Worm (Caenorhabditis elegans) whole organism, L2 larva: ENCODE data around the gene kynu-1.
A peak's percentile ranks its signal among the peaks of the same experiment; 100 is the strongest.

Source experiments
- C34F6.9 ChIP-seq: fragments of 150-350 bp; optimal IDR thresholded peaks from 2 replicates; lab custom pipeline; 2014; ENCODE audit warnings: missing biosample characterization, missing genetic modification characterization
- F13H6.1 ChIP-seq: sonication (generic microtip); optimal IDR thresholded peaks from 2 replicates; lab custom pipeline; 2016; ENCODE audit warnings: missing genetic modification characterization, missing compliant biosample characterization
- Y55F3AM.14 ChIP-seq: fragments of 200-800 bp; sonication (Bioruptor generic); optimal IDR thresholded peaks from 2 replicates; lab custom pipeline; 2018; ENCODE audit warnings: mild to moderate bottlenecking, missing genetic modification characterization, missing compliant biosample characterization
- ZK546.5 ChIP-seq: sonication (generic microtip); optimal IDR thresholded peaks from 2 replicates; lab custom pipeline; 2017; ENCODE audit warnings: missing biosample characterization, missing genetic modification characterization
- alr-1 ChIP-seq: fragments of 150-350 bp; optimal IDR thresholded peaks from 2 replicates; lab custom pipeline; 2014; ENCODE audit warnings: missing biosample characterization, missing genetic modification characterization
- aly-2 ChIP-seq: fragments of 150-350 bp; optimal IDR thresholded peaks from 2 replicates; lab custom pipeline; 2014; ENCODE audit warnings: missing biosample characterization, missing genetic modification characterization
- ceh-16 ChIP-seq: fragments of 150-350 bp; optimal IDR thresholded peaks from 2 replicates; lab custom pipeline; 2014; ENCODE audit warnings: missing biosample characterization, missing genetic modification characterization
- ceh-82 ChIP-seq: fragments of 150-350 bp; optimal IDR thresholded peaks from 2 replicates; lab custom pipeline; 2014; ENCODE audit warnings: missing biosample characterization, missing genetic modification characterization
- crh-2 ChIP-seq: sonication (generic microtip); optimal IDR thresholded peaks from 2 replicates; lab custom pipeline; 2017; ENCODE audit warnings: missing biosample characterization, missing genetic modification characterization
- dmd-4 ChIP-seq: sonication (generic microtip); optimal IDR thresholded peaks from 2 replicates; lab custom pipeline; 2017; ENCODE audit warnings: missing biosample characterization, missing genetic modification characterization
- elt-1 ChIP-seq: fragments of 150-350 bp; optimal IDR thresholded peaks from 2 replicates; lab custom pipeline; 2014; ENCODE audit warnings: missing biosample characterization, missing genetic modification characterization
- elt-3 ChIP-seq: sonication (generic microtip); optimal IDR thresholded peaks from 2 replicates; lab custom pipeline; 2017; ENCODE audit warnings: missing biosample characterization, missing genetic modification characterization
- fos-1 ChIP-seq: fragments of 150-350 bp; optimal IDR thresholded peaks from 2 replicates; lab custom pipeline; 2014; ENCODE audit warnings: missing biosample characterization, missing genetic modification characterization
- gmeb-1 ChIP-seq: fragments of 150-350 bp; optimal IDR thresholded peaks from 2 replicates; lab custom pipeline; 2014; ENCODE audit warnings: missing biosample characterization, missing genetic modification characterization
- lin-11 ChIP-seq: fragments of 150-350 bp; sonication (generic microtip); optimal IDR thresholded peaks from 2 replicates; lab custom pipeline; 2014; ENCODE audit warnings: missing biosample characterization, missing genetic modification characterization, inconsistent platforms, mixed read lengths
- lin-13 ChIP-seq: fragments of 150-350 bp; optimal IDR thresholded peaks from 2 replicates; lab custom pipeline; 2014; ENCODE audit warnings: missing biosample characterization, missing genetic modification reagents, missing genetic modification characterization
- lin-39 ChIP-seq: fragments of 150-350 bp; optimal IDR thresholded peaks from 2 replicates; lab custom pipeline; 2014; ENCODE audit warnings: missing biosample characterization, missing genetic modification reagents, missing genetic modification characterization
- mab-5 ChIP-seq: fragments of 150-350 bp; optimal IDR thresholded peaks from 2 replicates; lab custom pipeline; 2014; ENCODE audit warnings: missing biosample characterization, missing genetic modification characterization
- mbf-1 ChIP-seq: sonication (generic microtip); optimal IDR thresholded peaks from 2 replicates; lab custom pipeline; 2017; ENCODE audit warnings: missing biosample characterization, missing genetic modification characterization
- nhr-11 ChIP-seq: fragments of 150-350 bp; optimal IDR thresholded peaks from 2 replicates; lab custom pipeline; 2014; ENCODE audit warnings: missing biosample characterization, missing genetic modification characterization
- nhr-12 ChIP-seq: fragments of 150-350 bp; optimal IDR thresholded peaks from 2 replicates; lab custom pipeline; 2014; ENCODE audit warnings: missing biosample characterization, missing genetic modification characterization
- nhr-129 ChIP-seq: fragments of 150-350 bp; optimal IDR thresholded peaks from 2 replicates; lab custom pipeline; 2014; ENCODE audit warnings: missing biosample characterization, missing genetic modification characterization
- nhr-21 ChIP-seq: fragments of 150-350 bp; optimal IDR thresholded peaks from 2 replicates; lab custom pipeline; 2014; ENCODE audit warnings: missing biosample characterization, missing genetic modification characterization
- nhr-23 ChIP-seq: fragments of 150-350 bp; optimal IDR thresholded peaks from 2 replicates; lab custom pipeline; 2014; ENCODE audit warnings: missing biosample characterization, missing genetic modification reagents, missing genetic modification characterization
- nhr-237 ChIP-seq: fragments of 150-350 bp; optimal IDR thresholded peaks from 2 replicates; lab custom pipeline; 2014; ENCODE audit warnings: missing biosample characterization, missing genetic modification characterization
- nhr-25 ChIP-seq: fragments of 150-350 bp; sonication (generic microtip); optimal IDR thresholded peaks from 3 replicates; lab custom pipeline; 2014; ENCODE audit warnings: missing biosample characterization, missing genetic modification characterization
- nhr-77 ChIP-seq: fragments of 150-350 bp; optimal IDR thresholded peaks from 2 replicates; lab custom pipeline; 2014; ENCODE audit warnings: missing biosample characterization, missing genetic modification characterization
- peb-1 ChIP-seq: fragments of 150-350 bp; optimal IDR thresholded peaks from 2 replicates; lab custom pipeline; 2014; ENCODE audit warnings: missing biosample characterization, missing genetic modification characterization
- sem-4 ChIP-seq: fragments of 150-350 bp; optimal IDR thresholded peaks from 2 replicates; lab custom pipeline; 2014; ENCODE audit warnings: missing biosample characterization, missing genetic modification reagents, missing genetic modification characterization
- skn-1 ChIP-seq: sonication (generic microtip); optimal IDR thresholded peaks from 2 replicates; lab custom pipeline; 2017; ENCODE audit warnings: missing biosample characterization, missing genetic modification characterization
- sma-3 ChIP-seq: sonication (generic microtip); optimal IDR thresholded peaks from 2 replicates; lab custom pipeline; 2016; ENCODE audit warnings: missing genetic modification reagents, missing genetic modification characterization, missing compliant biosample characterization
- sma-9 ChIP-seq, 2 experiments: fragments of 150-350 bp in 1 of 2; sonication (generic microtip) in 1 of 2; optimal IDR thresholded peaks; 2 replicates each; lab custom pipeline; 2014 to 2016; ENCODE audit warnings: missing genetic modification characterization in 2 of 2, mild to moderate bottlenecking in 1 of 2, missing biosample characterization in 1 of 2, missing compliant biosample characterization in 1 of 2, missing genetic modification reagents in 1 of 2, moderate library complexity in 1 of 2
- snpc-4 ChIP-seq: fragments of 150-350 bp; optimal IDR thresholded peaks from 2 replicates; lab custom pipeline; 2014; ENCODE audit warnings: missing biosample characterization, missing genetic modification characterization
- unc-55 ChIP-seq: fragments of 150-350 bp; sonication (generic microtip); optimal IDR thresholded peaks from 3 replicates; lab custom pipeline; 2014; ENCODE audit warnings: missing biosample characterization, missing genetic modification reagents, missing genetic modification characterization
- zag-1 ChIP-seq: fragments of 150-350 bp; optimal IDR thresholded peaks from 2 replicates; lab custom pipeline; 2014; ENCODE audit warnings: missing biosample characterization, missing genetic modification characterization
- ztf-4 ChIP-seq: fragments of 150-350 bp; optimal IDR thresholded peaks from 2 replicates; lab custom pipeline; 2014; ENCODE audit warnings: missing biosample characterization, missing genetic modification characterization

Gene kynu-1

DNA sequence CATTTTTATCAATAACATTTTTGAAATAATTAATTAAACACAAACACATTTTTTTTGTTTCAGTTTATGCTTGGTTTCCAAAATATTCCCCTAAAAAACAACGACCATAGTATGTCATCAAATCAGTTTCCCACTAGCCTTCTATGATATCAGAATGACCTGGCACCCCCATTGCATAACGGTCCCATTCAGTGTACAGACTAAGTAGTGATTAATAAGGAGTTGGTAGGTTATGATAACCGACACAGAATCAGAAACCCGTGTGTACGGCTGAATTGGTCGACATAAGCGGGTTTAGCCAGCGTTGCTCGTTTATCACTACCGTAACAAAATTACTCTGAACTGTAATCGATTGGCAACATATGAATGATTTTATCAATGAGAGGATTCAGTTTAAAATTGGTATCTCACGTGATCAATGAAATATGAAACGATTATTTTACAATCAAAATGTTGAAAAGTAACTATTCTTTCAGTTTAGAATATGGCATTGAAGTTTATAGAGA, 48.3 kb upstream of the kynu-1 start:
- TF ChIP-seq sem-4 (tag; lab: Kevin White, UChicago) (no peak), elt-1 (tag; lab: Kevin White, UChicago) (no peak), lin-13 (GFP tag; lab: Kevin White, UChicago) (no peak), sma-3 (GFP tag; lab: Kevin White, UChicago) (no peak), ZK546.5 (tag; lab: Kevin White, UChicago) (no peak), unc-55 (GFP tag; lab: Kevin White, UChicago) (no peak), nhr-77 (no peak), crh-2 (no peak), peb-1 (tag; lab: Kevin White, UChicago) (no peak), sma-9 (GFP tag; optimal IDR thresholded peaks at IDR 0.05; lab: Kevin White, UChicago) (no peak), sma-9 (tag; optimal IDR thresholded peaks at IDR 0.05; lab: Kevin White, UChicago) (no peak), nhr-12 (tag; lab: Kevin White, UChicago) (no peak), nhr-21 (no peak), lin-11 (tag; lab: Kevin White, UChicago) (no peak)

DNA sequence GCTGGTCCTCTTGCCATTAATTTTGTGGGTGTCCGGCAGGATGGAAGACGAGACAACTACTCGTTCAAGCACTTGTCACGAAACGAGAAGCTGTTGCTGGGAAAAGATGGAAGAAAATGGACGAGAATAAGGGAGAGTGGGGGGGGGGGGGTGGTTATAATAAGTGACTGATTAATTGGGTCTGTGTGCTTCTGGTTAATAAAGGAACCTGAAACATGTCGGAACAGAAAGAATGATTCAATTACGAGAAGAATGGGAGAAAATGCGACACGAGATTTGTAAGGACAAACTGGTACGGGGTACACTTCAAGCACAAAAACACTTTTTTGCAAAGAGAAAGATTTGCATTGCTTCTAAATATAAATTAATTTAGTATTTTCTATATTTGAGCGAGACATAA, 46.3 kb upstream of the kynu-1 start:
- TF ChIP-seq nhr-12 (tag; lab: Kevin White, UChicago) (no peak), C34F6.9 (tag; lab: Kevin White, UChicago) (no peak), nhr-23 (tag; lab: Kevin White, UChicago) (no peak), sma-3 (GFP tag; lab: Kevin White, UChicago) (no peak), F13H6.1 (no peak), nhr-11 (no peak), lin-39 (tag; lab: Kevin White, UChicago) (no peak), mbf-1 (tag; lab: Kevin White, UChicago) (no peak), fos-1 (tag; lab: Kevin White, UChicago) (no peak), skn-1 (tag; lab: Kevin White, UChicago) (no peak), nhr-21 (no peak), ztf-4 (tag; lab: Kevin White, UChicago) (no peak)

- TF ChIP-seq skn-1 (tag; lab: Kevin White, UChicago) (no peak), lin-13 (GFP tag; lab: Kevin White, UChicago) (no peak), ceh-82 (tag; lab: Kevin White, UChicago) (no peak), elt-1 (tag; lab: Kevin White, UChicago) (no peak), ceh-16 (no peak), fos-1 (tag; lab: Kevin White, UChicago) (no peak), nhr-21 (no peak), nhr-23 (tag; lab: Kevin White, UChicago) (no peak)
Measured at ce11 chrX:6150949-6151519, 41.9 kb upstream of the kynu-1 start.

- TF ChIP-seq Y55F3AM.14 (no peak), nhr-129 (tag; lab: Kevin White, UChicago) (no peak), elt-1 (tag; lab: Kevin White, UChicago) (no peak), zag-1 (tag; lab: Kevin White, UChicago) (no peak), peb-1 (tag; lab: Kevin White, UChicago) (no peak), aly-2 (tag; lab: Kevin White, UChicago) (no peak), fos-1 (tag; lab: Kevin White, UChicago) (no peak)
Measured at ce11 chrX:6150449-6150848, 41.3 kb upstream of the kynu-1 start, which contains the start of gene tag-275. Gene tag-275 (minus strand): TSS chrX:6150549.

ce11 chrX:6145921-6146320, 36.8 kb upstream of the kynu-1 start:
- TF ChIP-seq elt-3 (tag; lab: Kevin White, UChicago) = no peak
- peak; percentile 18 for TF ChIP-seq sem-4 (tag; lab: Kevin White, UChicago)

DNA sequence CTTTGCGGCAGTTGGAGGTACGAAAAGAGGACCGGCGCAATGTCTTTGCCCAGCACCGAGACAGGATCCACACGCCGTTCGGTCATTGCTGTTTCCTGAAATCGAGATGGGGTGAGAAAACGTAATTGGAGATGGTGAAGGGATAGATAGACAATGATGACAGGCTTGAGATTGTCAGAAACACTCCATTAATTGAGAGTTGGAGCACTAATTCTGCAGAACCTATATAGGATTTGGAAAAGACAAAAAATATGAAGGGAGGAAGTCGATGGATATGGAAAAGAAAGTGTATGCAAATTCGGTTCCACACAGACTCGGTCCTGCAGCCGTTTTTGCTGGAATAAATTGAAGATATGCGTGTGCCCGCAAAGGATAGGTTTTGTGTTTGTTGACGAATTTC, 29.1 kb upstream of the kynu-1 start, which contains the start of gene Y72A10A.1:
Y72A10A.1 (minus strand) TSS at position 101 of the 400 bp plus-strand sequence.
- TF ChIP-seq snpc-4 (tag; lab: Kevin White, UChicago) (no peak), sem-4 (tag; lab: Kevin White, UChicago) (no peak), alr-1 (tag; lab: Kevin White, UChicago) (no peak), nhr-11 (no peak), nhr-129 (tag; lab: Kevin White, UChicago) (no peak), gmeb-1 (tag; lab: Kevin White, UChicago) (no peak), aly-2 (tag; lab: Kevin White, UChicago) (no peak), nhr-25 (no peak), mbf-1 (tag; lab: Kevin White, UChicago) (no peak), lin-11 (tag; lab: Kevin White, UChicago) (no peak), nhr-21 (no peak), crh-2 (no peak), nhr-237 (tag; lab: Kevin White, UChicago) (no peak), fos-1 (tag; lab: Kevin White, UChicago) (no peak), sma-9 (GFP tag; optimal IDR thresholded peaks at IDR 0.05; lab: Kevin White, UChicago) (no peak), sma-9 (tag; optimal IDR thresholded peaks at IDR 0.05; lab: Kevin White, UChicago) (no peak), dmd-4 (no peak), nhr-12 (tag; lab: Kevin White, UChicago) (no peak), mab-5 (tag; lab: Kevin White, UChicago) (no peak), ceh-82 (tag; lab: Kevin White, UChicago) (no peak)
